Fruit fly (Drosophila melanogaster) whole organism, embryonic: ENCODE results near the gene ddbt.

Experiments used
- CG11696 ChIP-seq: fragments of 200-800 bp; sonication (Bioruptor generic); IDR thresholded peaks from 2 replicates; pipeline ENCODE4 v1.3.6; 2022; ENCODE audit warnings: missing biosample characterization, missing genetic modification characterization
- CG12299 ChIP-seq: fragments of 200-800 bp; sonication (Bioruptor generic); optimal IDR thresholded peaks from 2 replicates; lab custom pipeline; 2018; ENCODE audit warnings: missing biosample characterization, mild to moderate bottlenecking, missing genetic modification characterization
- CG1602 ChIP-seq: fragments of 200-800 bp; sonication (Bioruptor generic); optimal IDR thresholded peaks from 3 replicates; lab custom pipeline; 2016; ENCODE audit warnings: missing biosample characterization, missing genetic modification characterization
- CG16779 ChIP-seq: fragments of 200-800 bp; sonication (Bioruptor generic); IDR thresholded peaks from 2 replicates; pipeline ENCODE4 v1.3.6; 2022; ENCODE audit warnings: missing biosample characterization, missing genetic modification characterization
- CG17829 ChIP-seq: fragments of 200-800 bp; optimal IDR thresholded peaks from 2 replicates; lab custom pipeline; 2019; ENCODE audit warnings: missing biosample characterization, mild to moderate bottlenecking, missing genetic modification characterization, moderate library complexity
- CG30431 ChIP-seq: fragments of 200-800 bp; sonication (Bioruptor generic); optimal IDR thresholded peaks from 2 replicates; lab custom pipeline; 2017; ENCODE audit warnings: missing biosample characterization, missing genetic modification characterization
- CG31224 ChIP-seq: fragments of 200-800 bp; sonication (Bioruptor generic); IDR thresholded peaks from 2 replicates; pipeline ENCODE4 v1.3.6; 2022; ENCODE audit warnings: missing biosample characterization, missing genetic modification characterization
- CG34224 ChIP-seq: fragments of 200-800 bp; sonication (Bioruptor generic); IDR thresholded peaks from 3 replicates; pipeline ENCODE4 v1.3.6; 2022; ENCODE audit warnings: missing biosample characterization, missing genetic modification characterization; ENCODE audit not compliant: partially characterized antibody
- CG5180 ChIP-seq: fragments of 200-800 bp; sonication (Bioruptor generic); optimal IDR thresholded peaks from 3 replicates; lab custom pipeline; 2017; ENCODE audit warnings: missing biosample characterization, missing genetic modification characterization, mild to moderate bottlenecking, moderate library complexity, missing genetic modification reagents
- CG8290 ChIP-seq, 3 experiments: fragments of 200-800 bp; sonication (Bioruptor generic); optimal IDR thresholded peaks; 2 replicates each; lab custom pipeline; 2016 to 2019; ENCODE audit warnings: missing biosample characterization in 3 of 3, missing genetic modification characterization in 3 of 3, mild to moderate bottlenecking in 2 of 3, moderate library complexity in 1 of 3
- Dbx ChIP-seq: fragments of 200-800 bp; sonication (Bioruptor generic); IDR thresholded peaks from 3 replicates; pipeline ENCODE4 v1.3.6; 2022; ENCODE audit warnings: missing biosample characterization, missing genetic modification characterization
- Fer2 ChIP-seq: fragments of 200-800 bp; sonication (Bioruptor generic); optimal IDR thresholded peaks from 2 replicates; lab custom pipeline; 2018; ENCODE audit warnings: missing biosample characterization, mild to moderate bottlenecking, missing genetic modification characterization, moderate library complexity
- HLH4C ChIP-seq: fragments of 200-800 bp; sonication (Bioruptor generic); IDR thresholded peaks from 3 replicates; pipeline ENCODE4 v1.3.6; 2022; ENCODE audit warnings: missing biosample characterization, missing genetic modification characterization; ENCODE audit not compliant: partially characterized antibody
- Hsf ChIP-seq: fragments of 200-800 bp; sonication (Bioruptor generic); optimal IDR thresholded peaks from 3 replicates; lab custom pipeline; 2016; ENCODE audit warnings: missing biosample characterization, missing genetic modification characterization
- Jarid2 ChIP-seq: fragments of 200-800 bp; sonication (Bioruptor generic); optimal IDR thresholded peaks from 3 replicates; lab custom pipeline; 2017; ENCODE audit warnings: mild to moderate bottlenecking, missing biosample characterization, missing genetic modification reagents, missing genetic modification characterization
- MTF-1 ChIP-seq: fragments of 200-800 bp; sonication (Bioruptor generic); optimal IDR thresholded peaks from 2 replicates; lab custom pipeline; 2018; ENCODE audit warnings: missing biosample characterization, mild to moderate bottlenecking, missing genetic modification characterization, borderline replicate concordance
- Med ChIP-seq: fragments of 200-800 bp; sonication (Bioruptor generic); peaks from one replicate; lab custom pipeline; 2016; ENCODE audit warnings: missing biosample characterization, missing genetic modification characterization, mild to moderate bottlenecking, inconsistent platforms, moderate library complexity
- Nf-YC ChIP-seq: fragments of 200-800 bp; optimal IDR thresholded peaks from 3 replicates; lab custom pipeline; 2019; ENCODE audit warnings: missing biosample characterization, mild to moderate bottlenecking, missing genetic modification characterization, moderate library complexity
- Opbp ChIP-seq: fragments of 200-800 bp; sonication (Bioruptor generic); IDR thresholded peaks from 3 replicates; pipeline ENCODE4 v1.3.6; 2022; ENCODE audit warnings: missing biosample characterization, missing genetic modification characterization; ENCODE audit not compliant: partially characterized antibody
- PHDP ChIP-seq: fragments of 200-800 bp; sonication (Bioruptor generic); optimal IDR thresholded peaks from 3 replicates; lab custom pipeline; 2018; ENCODE audit warnings: missing biosample characterization, mild to moderate bottlenecking, missing genetic modification characterization, moderate library complexity
- Rfx ChIP-seq: fragments of 200-800 bp; sonication (Bioruptor generic); IDR thresholded peaks from 2 replicates; pipeline ENCODE4 v1.3.6; 2022; ENCODE audit warnings: missing biosample characterization, missing genetic modification characterization
- Trl ChIP-seq, 3 experiments: fragments of >200 bp in 2 of 3; fragments of 200-800 bp in 1 of 3; sonication (Bioruptor generic) in 1 of 3; optimal IDR thresholded peaks; 2 replicates in 1 of 3; 3 replicates in 2 of 3; lab custom pipeline; 2016 to 2017; ENCODE audit warnings: missing biosample characterization in 1 of 3, missing genetic modification characterization in 1 of 3
- amos ChIP-seq: fragments of 200-800 bp; sonication (Bioruptor generic); IDR thresholded peaks from 2 replicates; pipeline ENCODE4 v1.3.6; 2022; ENCODE audit warnings: missing biosample characterization, missing genetic modification characterization; ENCODE audit not compliant: partially characterized antibody
- ase ChIP-seq: fragments of 200-800 bp; sonication (Bioruptor generic); IDR thresholded peaks from 3 replicates; pipeline ENCODE4 v1.3.6; 2022; ENCODE audit warnings: missing biosample characterization, missing genetic modification characterization
- ato ChIP-seq: fragments of 200-800 bp; sonication (Bioruptor generic); IDR thresholded peaks from 2 replicates; pipeline ENCODE4 v1.3.6; 2022; ENCODE audit warnings: missing biosample characterization, missing genetic modification characterization; ENCODE audit not compliant: partially characterized antibody
- bbx ChIP-seq: fragments of 200-800 bp; sonication (Bioruptor generic); IDR thresholded peaks from 2 replicates; pipeline ENCODE4 v1.3.6; 2022; ENCODE audit warnings: missing biosample characterization, missing genetic modification characterization; ENCODE audit not compliant: partially characterized antibody
- chm ChIP-seq: fragments of 200-800 bp; sonication (Bioruptor generic); IDR thresholded peaks from 2 replicates; pipeline ENCODE4 v1.3.6; 2022; ENCODE audit warnings: missing biosample characterization, missing genetic modification characterization
- crp ChIP-seq, 2 experiments: fragments of 200-800 bp; sonication (Bioruptor generic); optimal IDR thresholded peaks; 2 replicates in 1 of 2; 3 replicates in 1 of 2; lab custom pipeline; 2017; ENCODE audit warnings: missing biosample characterization in 2 of 2, missing genetic modification characterization in 2 of 2, mild to moderate bottlenecking in 1 of 2, moderate library complexity in 1 of 2
- dati ChIP-seq: fragments of 200-800 bp; sonication (Bioruptor generic); IDR thresholded peaks from 2 replicates; pipeline ENCODE4 v1.3.6; 2022; ENCODE audit warnings: missing biosample characterization, missing genetic modification characterization
- exex ChIP-seq: fragments of 200-800 bp; sonication (Bioruptor generic); optimal IDR thresholded peaks from 4 replicates; lab custom pipeline; 2018; ENCODE audit warnings: missing biosample characterization, mild to moderate bottlenecking, missing genetic modification characterization, moderate library complexity
- grn ChIP-seq: fragments of 200-800 bp; sonication (Bioruptor generic); optimal IDR thresholded peaks from 3 replicates; lab custom pipeline; 2017; ENCODE audit warnings: missing biosample characterization, missing genetic modification characterization
- her ChIP-seq: fragments of 200-800 bp; sonication (Bioruptor generic); optimal IDR thresholded peaks from 2 replicates; lab custom pipeline; 2016; ENCODE audit warnings: missing biosample characterization, missing genetic modification characterization
- inv ChIP-seq: fragments of 200-800 bp; sonication (Bioruptor generic); IDR thresholded peaks from 2 replicates; pipeline ENCODE4 v1.3.6; 2022; ENCODE audit warnings: missing biosample characterization, missing genetic modification characterization; ENCODE audit not compliant: partially characterized antibody
- knrl ChIP-seq: fragments of 200-800 bp; sonication (Bioruptor generic); IDR thresholded peaks from 3 replicates; pipeline ENCODE4 v1.3.6; 2022; ENCODE audit warnings: missing biosample characterization, missing genetic modification characterization; ENCODE audit not compliant: partially characterized antibody
- nerfin-2 ChIP-seq: fragments of 200-800 bp; sonication (Bioruptor generic); IDR thresholded peaks from 2 replicates; pipeline ENCODE4 v1.3.6; 2022; ENCODE audit warnings: missing biosample characterization, missing genetic modification characterization; ENCODE audit not compliant: partially characterized antibody
- otp ChIP-seq: fragments of 200-800 bp; sonication (Bioruptor generic); IDR thresholded peaks from 3 replicates; pipeline ENCODE4, ENCODE4 v1.3.6; 2022; ENCODE audit warnings: missing biosample characterization, missing genetic modification characterization
- sens-2 ChIP-seq: fragments of 200-800 bp; sonication (Bioruptor generic); IDR thresholded peaks from 2 replicates; pipeline ENCODE4 v1.3.6; 2022; ENCODE audit warnings: missing biosample characterization, missing genetic modification characterization
- sna ChIP-seq: fragments of 200-800 bp; sonication (Bioruptor generic); IDR thresholded peaks from 2 replicates; pipeline ENCODE4 v1.3.6; 2022; ENCODE audit warnings: missing biosample characterization, missing genetic modification characterization; ENCODE audit not compliant: partially characterized antibody
- so ChIP-seq: fragments of 200-800 bp; sonication (Bioruptor generic); IDR thresholded peaks from 3 replicates; pipeline ENCODE4 v1.3.6; 2022; ENCODE audit warnings: missing biosample characterization, missing genetic modification characterization
- sob ChIP-seq: fragments of 200-800 bp; sonication (Bioruptor generic); IDR thresholded peaks from 2 replicates; pipeline ENCODE4 v1.3.6; 2022; ENCODE audit warnings: missing biosample characterization, missing genetic modification characterization
- sr ChIP-seq: fragments of 200-800 bp; sonication (Bioruptor generic); IDR thresholded peaks from 3 replicates; pipeline ENCODE4 v1.3.6; 2022; ENCODE audit warnings: missing biosample characterization, missing genetic modification characterization
- tna ChIP-seq: fragments of 200-800 bp; sonication (Bioruptor generic); IDR thresholded peaks from 2 replicates; pipeline ENCODE4 v1.3.6; 2022; ENCODE audit warnings: missing biosample characterization, missing genetic modification characterization; ENCODE audit not compliant: partially characterized antibody
- vfl ChIP-seq: fragments of 200-800 bp; sonication (Bioruptor generic); optimal IDR thresholded peaks from 2 replicates; lab custom pipeline; 2016; ENCODE audit warnings: missing biosample characterization, missing genetic modification characterization
- z ChIP-seq: fragments of 200-800 bp; sonication (Bioruptor generic); IDR thresholded peaks from 3 replicates; pipeline ENCODE4 v1.3.6; 2022; ENCODE audit warnings: missing biosample characterization, missing genetic modification characterization
- zen2 ChIP-seq: fragments of 200-800 bp; sonication (Bioruptor generic); IDR thresholded peaks from 3 replicates; pipeline ENCODE4 v1.3.6; 2022; ENCODE audit warnings: missing biosample characterization, missing genetic modification characterization; ENCODE audit not compliant: partially characterized antibody

The ddbt gene

DNA sequence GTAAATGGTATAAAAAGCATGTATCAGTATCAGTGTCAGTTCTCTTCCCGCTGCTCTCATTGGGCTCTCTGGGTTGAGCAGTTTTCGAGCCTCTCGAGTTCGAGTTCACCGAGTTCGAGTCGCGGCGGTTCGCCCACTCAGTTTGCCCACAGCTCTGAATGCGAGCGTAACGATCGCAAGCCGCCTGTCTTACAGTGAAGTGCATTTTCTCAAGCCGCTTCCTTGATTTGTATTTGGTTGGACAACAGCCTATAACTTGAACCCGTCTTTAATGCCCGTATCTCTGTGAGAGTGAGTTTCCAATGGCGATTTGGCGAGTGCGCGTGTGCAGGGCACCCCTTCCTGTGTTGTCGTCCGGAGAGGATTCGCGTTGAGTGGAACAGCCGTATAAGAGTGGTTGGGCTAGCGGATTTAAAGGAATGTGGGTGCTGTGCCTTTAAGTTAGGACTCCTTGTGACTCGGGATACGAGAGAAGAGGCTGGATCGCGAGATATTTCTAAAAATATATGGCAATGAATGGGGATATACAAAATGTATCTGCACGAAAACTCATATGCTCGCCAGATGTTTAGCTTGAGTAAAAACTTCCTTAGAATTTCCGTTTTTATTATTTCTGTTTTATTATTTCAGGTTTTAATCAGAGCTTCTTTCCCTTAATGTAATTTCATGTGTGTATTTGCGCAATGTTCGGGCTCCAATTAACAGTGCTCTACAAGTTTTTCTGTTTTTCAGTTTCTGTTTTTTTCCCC, 45.2 kb upstream of the ddbt start (continued):
- TF ChIP-seq knrl (GFP tag; lab: Robert Waterston, UW) (0 out of 3 replicates have a peak, but pooled peaks have one; percentile 22), tna (GFP tag; lab: Robert Waterston, UW) (peak; percentile 67), Trl (optimal IDR thresholded peaks at IDR 0.05; lab: Kevin White, UChicago) (peak; percentile 88 to 91), Trl (GFP tag; optimal IDR thresholded peaks at IDR 0.05; lab: Kevin White, UChicago) (no peak), ase (GFP tag; lab: Robert Waterston, UW) (no peak), sob (GFP tag; lab: Robert Waterston, UW) (peak; percentile 31; the same call in 1 of the 2 replicates), CG11696 (GFP tag; lab: Robert Waterston, UW) (no peak), sr (GFP tag; lab: Robert Waterston, UW) (peak; percentile 88), inv (GFP tag; lab: Robert Waterston, UW) (0 out of 2 replicates have a peak, but pooled peaks have one; percentile 22), dati (GFP tag; lab: Robert Waterston, UW) (no peak), sens-2 (GFP tag; lab: Robert Waterston, UW) (peak; percentile 42; the same call in 1 of the 2 replicates), exex (tag; lab: Kevin White, UChicago) (no peak), Dbx (GFP tag; lab: Robert Waterston, UW) (0 out of 3 replicates have a peak, but pooled peaks have one; percentile 28), otp (0 out of 3 replicates have a peak, but pooled peaks have one; percentile 30), CG34224 (GFP tag; lab: Robert Waterston, UW) (peak; percentile 53), PHDP (no peak), CG12299 (tag; lab: Kevin White, UChicago) (peak; percentile 8), grn (GFP tag; lab: Kevin White, UChicago) (no peak), CG5180 (peak; percentile 88), bbx (peak; percentile 78), Med (peak; percentile 72), CG31224 (GFP tag; lab: Robert Waterston, UW) (no peak), z (GFP tag; lab: Robert Waterston, UW) (peak; percentile 99), Jarid2 (GFP tag; lab: Kevin White, UChicago) (peak; percentile 94), so (GFP tag; lab: Robert Waterston, UW) (peak; percentile 26; the same call in 1 of the 3 replicates), CG1602 (GFP tag; lab: Kevin White, UChicago) (no peak), MTF-1 (GFP tag; lab: Kevin White, UChicago) (no peak), Opbp (GFP tag; lab: Robert Waterston, UW) (peak; percentile 63; the same call in 1 of the 3 replicates), Fer2 (tag; lab: Kevin White, UChicago) (no peak), Hsf (no peak), ato (peak; percentile 64; the same call in 1 of the 2 replicates), CG16779 (GFP tag; lab: Robert Waterston, UW) (0 out of 2 replicates have a peak, but pooled peaks have one; percentile 44), nerfin-2 (peak; percentile 29; the same call in 1 of the 2 replicates), Rfx (GFP tag; lab: Robert Waterston, UW) (peak; percentile 30; the same call in 1 of the 2 replicates), Nf-YC (peak; percentile 13), amos (GFP tag; lab: Robert Waterston, UW) (peak; percentile 53; the same call in 1 of the 2 replicates), chm (GFP tag; lab: Robert Waterston, UW) (peak; percentile 80), her (GFP tag; lab: Kevin White, UChicago) (peak; percentile 16), sna (GFP tag; lab: Robert Waterston, UW) (0 out of 2 replicates have a peak, but pooled peaks have one; percentile 46), CG30431 (GFP tag; lab: Kevin White, UChicago) (no peak), crp (GFP tag; optimal IDR thresholded peaks at IDR 0.05; lab: Kevin White, UChicago) (no peak), CG17829 (tag; lab: Kevin White, UChicago) (peak; percentile 2), zen2 (GFP tag; lab: Robert Waterston, UW) (peak; percentile 57; the same call in 2 of the 3 replicates), CG8290 (GFP tag; optimal IDR thresholded peaks at IDR 0.05; lab: Kevin White, UChicago) (no peak), CG8290 (tag; optimal IDR thresholded peaks at IDR 0.05; lab: Kevin White, UChicago) (peak in 1 of 2 experiments; percentile 46), vfl (GFP tag; lab: Kevin White, UChicago) (no peak), HLH4C (GFP tag; lab: Robert Waterston, UW) (peak; percentile 39; the same call in 1 of the 3 replicates)
